Worm (Caenorhabditis elegans): ENCODE data around the gene atfs-1.

DNA sequence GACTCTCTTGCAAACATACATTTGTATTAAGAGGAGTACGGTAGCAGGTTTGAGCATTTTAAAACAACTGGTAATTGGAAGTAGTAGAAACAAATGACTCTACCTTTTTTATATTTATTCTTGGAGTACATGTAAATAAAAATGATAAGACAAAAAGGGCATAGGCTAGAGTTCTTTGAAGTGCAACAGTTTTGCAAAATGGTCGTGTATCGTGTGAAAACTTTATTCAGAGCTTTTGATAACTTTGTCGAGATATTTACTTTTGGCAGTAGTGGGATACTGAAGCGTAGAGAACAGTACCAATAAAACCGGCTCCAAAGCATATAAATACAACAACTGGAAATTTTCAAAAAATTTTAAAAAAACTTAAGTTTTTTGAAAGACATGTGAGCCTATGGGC, 26.8 kb upstream of the atfs-1 start, which contains the start of gene cest-1.1:
- no peak for TF ChIP-seq nhr-77 (tag; optimal IDR thresholded peaks at IDR 0.05)
- no peak for TF ChIP-seq skn-1 (tag; optimal IDR thresholded peaks at IDR 0.05)
- no peak for TF ChIP-seq nhr-42 (GFP tag; IDR thresholded peaks at IDR 0.05)
- no peak for TF ChIP-seq nhr-237 (tag; optimal IDR thresholded peaks at IDR 0.05)
- no peak for TF ChIP-seq lin-39 (tag; optimal IDR thresholded peaks at IDR 0.05)
- TF ChIP-seq hlh-11 (tag; optimal IDR thresholded peaks at IDR 0.05) = no peak
- no peak for TF ChIP-seq nhr-11 (tag; optimal IDR thresholded peaks at IDR 0.05)
- TF ChIP-seq F49E8.2 (tag; optimal IDR thresholded peaks at IDR 0.05; ENCODE audit: borderline replicate concordance) = no peak
- no peak for TF ChIP-seq ceh-82 (tag; optimal IDR thresholded peaks at IDR 0.05)
- TF ChIP-seq nhr-41 (GFP tag; IDR thresholded peaks at IDR 0.05) = no peak
- no peak for TF ChIP-seq F44E2.7 (GFP tag; IDR thresholded peaks at IDR 0.05)
- no peak for TF ChIP-seq fos-1 (tag; optimal IDR thresholded peaks at IDR 0.05)
- TF ChIP-seq nhr-28 (tag; optimal IDR thresholded peaks at IDR 0.05) = no peak
- no peak for TF ChIP-seq pha-4 (GFP tag; IDR thresholded peaks at IDR 0.05)
- TF ChIP-seq pha-4 (tag; optimal IDR thresholded peaks at IDR 0.05) = no peak

Measured in whole organism, L4 larva.